Fruit fly (Drosophila melanogaster) whole organism, wandering third instar larva: ENCODE measurements around the gene CG2260.

Experiments used
- Dif ChIP-seq: fragments of 200-275, 200-300 bp; sonication (Bioruptor generic); optimal IDR thresholded peaks from 2 replicates; lab custom pipeline; 2018; ENCODE audit warnings: missing biosample characterization, missing genetic modification characterization; ENCODE audit not compliant: partially characterized antibody
- Hnf4 ChIP-seq: fragments of 200-800 bp; sonication (Bioruptor generic); optimal IDR thresholded peaks from 2 replicates; lab custom pipeline; 2016; ENCODE audit warnings: missing biosample characterization, mild to moderate bottlenecking, missing genetic modification characterization
- Myc ChIP-seq: fragments of >200 bp; optimal IDR thresholded peaks from 2 replicates; lab custom pipeline; 2017
- N ChIP-seq: fragments of >200 bp; optimal IDR thresholded peaks from 2 replicates; lab custom pipeline; 2018; ENCODE audit warnings: missing biosample characterization, missing external identifiers, missing genetic modification characterization
- Sp1 ChIP-seq: fragments of 200-800 bp; sonication (Bioruptor generic); optimal IDR thresholded peaks from 3 replicates; lab custom pipeline; 2019; ENCODE audit warnings: missing biosample characterization, mild to moderate bottlenecking, missing genetic modification characterization, moderate library complexity
- br ChIP-seq: fragments of 200-800 bp; sonication (Bioruptor generic); optimal IDR thresholded peaks from 2 replicates; lab custom pipeline; 2016; ENCODE audit warnings: missing biosample characterization, missing genetic modification characterization
- brk ChIP-seq: fragments of 200-800 bp; sonication (Bioruptor generic); optimal IDR thresholded peaks from 2 replicates; lab custom pipeline; 2016; ENCODE audit warnings: missing biosample characterization, mild to moderate bottlenecking, missing genetic modification characterization
- dmrt93B ChIP-seq: fragments of 200-800 bp; sonication (Bioruptor generic); optimal IDR thresholded peaks from 2 replicates; lab custom pipeline; 2018; ENCODE audit warnings: missing biosample characterization, mild to moderate bottlenecking, missing genetic modification characterization
- fru ChIP-seq: fragments of 200-800 bp; sonication (Bioruptor generic); optimal IDR thresholded peaks from 3 replicates; lab custom pipeline; 2016; ENCODE audit warnings: missing biosample characterization, mild to moderate bottlenecking, missing genetic modification characterization
- h ChIP-seq: fragments of 200-800 bp; sonication (Bioruptor generic); optimal IDR thresholded peaks from 3 replicates; lab custom pipeline; 2016; ENCODE audit warnings: missing biosample characterization, mild to moderate bottlenecking, missing genetic modification characterization
- sv ChIP-seq: fragments of 200-800 bp; sonication (Bioruptor generic); optimal IDR thresholded peaks from 3 replicates; lab custom pipeline; 2016; ENCODE audit warnings: missing biosample characterization, missing genetic modification characterization
- tai ChIP-seq: sonication (Bioruptor generic); optimal IDR thresholded peaks from 2 replicates; lab custom pipeline; 2016; ENCODE audit warnings: missing biosample characterization, missing genetic modification characterization

dm6 chrX:8148556-8148955 is 27.6 kb upstream of the CG2260 start, which contains the start of gene CG10959:
- no peak for TF ChIP-seq br (GFP tag; lab: Kevin White, UChicago)
- TF ChIP-seq Hnf4 (GFP tag; lab: Kevin White, UChicago), result no peak
- TF ChIP-seq dmrt93B (GFP tag; lab: Kevin White, UChicago), result no peak
- no peak for TF ChIP-seq h (GFP tag; lab: Kevin White, UChicago)
- TF ChIP-seq fru (GFP tag; lab: Kevin White, UChicago), result no peak
- no peak for TF ChIP-seq tai (GFP tag; lab: Kevin White, UChicago)
- peak; percentile 4 for TF ChIP-seq Myc (lab: Kevin White, UChicago)
- TF ChIP-seq brk, result no peak
- TF ChIP-seq N (GFP tag; lab: Kevin White, UChicago), result no peak
- no peak for TF ChIP-seq Sp1 (GFP tag; lab: Kevin White, UChicago)
- no peak for TF ChIP-seq sv
- TF ChIP-seq Dif, result no peak
